Worm (Caenorhabditis elegans) whole organism, L4/young adult: Measurements from ENCODE around the gene qdpr-1.
A peak's percentile ranks its signal among the peaks of the same experiment; 100 is the strongest.

Experiments
- W03F9.2 ChIP-seq: fragments of 150-350 bp; optimal IDR thresholded peaks from 2 replicates; lab custom pipeline; 2014; ENCODE audit warnings: missing biosample characterization, missing genetic modification characterization
- dao-5 ChIP-seq: sonication (generic microtip); optimal IDR thresholded peaks from 2 replicates; lab custom pipeline; 2016; ENCODE audit warnings: missing genotype, missing genetic modification characterization, moderate library complexity, missing compliant biosample characterization
- him-1 ChIP-seq: sonication (generic microtip); optimal IDR thresholded peaks from 2 replicates; lab custom pipeline; 2016; ENCODE audit warnings: missing genotype, missing genetic modification reagents, missing genetic modification characterization, missing compliant biosample characterization

DNA sequence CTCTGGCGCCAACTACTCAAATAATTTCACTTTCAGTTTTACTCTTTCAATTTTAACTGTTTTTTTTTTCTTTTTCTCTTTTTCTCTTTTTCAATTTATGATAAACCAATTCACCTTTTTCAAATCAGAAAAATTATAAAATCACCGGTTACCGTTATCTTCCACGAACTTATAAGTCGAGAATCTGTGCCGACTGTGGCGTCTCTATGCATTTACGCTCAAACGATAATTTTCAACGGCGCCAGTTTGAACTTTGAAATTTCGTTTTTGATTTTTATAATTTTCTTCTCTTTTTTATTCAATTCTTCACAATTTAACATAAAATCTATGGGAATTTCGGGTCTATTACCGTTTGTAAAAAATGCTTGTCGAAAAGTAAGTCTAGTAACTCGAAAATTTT lies 29.7 kb downstream of the qdpr-1 start, which contains the start of gene exo-1:
- TF ChIP-seq him-1 (tag; lab: Kevin White, UChicago), result no peak
- peak; percentile 87 for TF ChIP-seq W03F9.2 (tag; lab: Kevin White, UChicago)
- no peak for TF ChIP-seq dao-5
